Fruit fly (Drosophila melanogaster) whole organism, embryonic: ENCODE results near the gene rhea.
A peak's percentile ranks its signal among the peaks of the same experiment; 100 is the strongest.

Experiments
- Adf1 ChIP-seq: fragments of 200-800 bp; sonication (Bioruptor generic); IDR thresholded peaks from 2 replicates; pipeline ENCODE4 v1.3.6; 2022; ENCODE audit warnings: missing biosample characterization, missing genetic modification characterization
- Atf3 ChIP-seq: fragments of 200-800 bp; sonication (Bioruptor generic); optimal IDR thresholded peaks from 3 replicates; lab custom pipeline; 2016; ENCODE audit warnings: missing biosample characterization, missing genetic modification characterization
- Bteb2 ChIP-seq: fragments of 200-800 bp; sonication (Bioruptor generic); optimal IDR thresholded peaks from 2 replicates; lab custom pipeline; 2016; ENCODE audit warnings: missing biosample characterization, missing genetic modification characterization
- CG10543 ChIP-seq: fragments of 200-800 bp; sonication (Bioruptor generic); optimal IDR thresholded peaks from 3 replicates; lab custom pipeline; 2017; ENCODE audit warnings: missing biosample characterization, mild to moderate bottlenecking, missing genetic modification characterization, moderate library complexity
- CG11504 ChIP-seq: fragments of 200-800 bp; sonication (Bioruptor generic); optimal IDR thresholded peaks from 3 replicates; lab custom pipeline; 2019; ENCODE audit warnings: missing biosample characterization, mild to moderate bottlenecking, missing genetic modification characterization, moderate library complexity
- CG12236 ChIP-seq: fragments of 200-800 bp; sonication (Bioruptor generic); optimal IDR thresholded peaks from 2 replicates; lab custom pipeline; 2016; ENCODE audit warnings: missing biosample characterization, missing genetic modification characterization
- CG12659 ChIP-seq: fragments of 200-800 bp; sonication (Bioruptor generic); optimal IDR thresholded peaks from 3 replicates; lab custom pipeline; 2017; ENCODE audit warnings: mild to moderate bottlenecking, missing biosample characterization, missing genetic modification reagents, missing genetic modification characterization
- CG12744 ChIP-seq: fragments of 200-800 bp; sonication (Bioruptor generic); optimal IDR thresholded peaks from 2 replicates; lab custom pipeline; 2016; ENCODE audit warnings: missing biosample characterization, missing genetic modification characterization
- CG14860 ChIP-seq: fragments of 200-800 bp; sonication (Bioruptor generic); IDR thresholded peaks from 3 replicates; pipeline ENCODE4 v1.3.6; 2022; ENCODE audit warnings: missing biosample characterization, missing genetic modification characterization; ENCODE audit not compliant: partially characterized antibody
- CG1603 ChIP-seq: fragments of 200-800 bp; sonication (Bioruptor generic); optimal IDR thresholded peaks from 2 replicates; lab custom pipeline; 2019; ENCODE audit warnings: missing biosample characterization, mild to moderate bottlenecking, missing genetic modification characterization, moderate library complexity
- CG1792 ChIP-seq: fragments of 200-800 bp; sonication (Bioruptor generic); optimal IDR thresholded peaks from 2 replicates; lab custom pipeline; 2016; ENCODE audit warnings: missing biosample characterization, missing genetic modification characterization
- CG32772 ChIP-seq: fragments of 200-800 bp; sonication (Bioruptor generic); IDR thresholded peaks from 2 replicates; pipeline ENCODE4 v1.3.6; 2022; ENCODE audit warnings: missing biosample characterization, missing genetic modification characterization
- CG42726 ChIP-seq: fragments of 200-800 bp; sonication (Bioruptor generic); IDR thresholded peaks from 2 replicates; pipeline ENCODE4 v1.3.6; 2022; ENCODE audit warnings: missing biosample characterization, missing genetic modification characterization; ENCODE audit not compliant: partially characterized antibody
- Chrac-16 ChIP-seq: fragments of 200-800 bp; sonication (Bioruptor generic); optimal IDR thresholded peaks from 3 replicates; lab custom pipeline; 2016; ENCODE audit warnings: missing biosample characterization, missing genetic modification characterization
- CkIIα-i1 ChIP-seq: fragments of 200-800 bp; sonication (Bioruptor generic); IDR thresholded peaks from 2 replicates; pipeline ENCODE4 v1.3.6; 2022; ENCODE audit warnings: missing biosample characterization, missing genetic modification characterization
- CoRest ChIP-seq: fragments of 200-800 bp; sonication (Bioruptor generic); optimal IDR thresholded peaks from 3 replicates; lab custom pipeline; 2018; ENCODE audit warnings: missing biosample characterization, mild to moderate bottlenecking, missing genetic modification characterization, moderate library complexity
- D ChIP-seq, 2 experiments: fragments of 200-800 bp in 1 of 2; fragments of >200 bp in 1 of 2; sonication (Bioruptor generic) in 1 of 2; optimal IDR thresholded peaks; 2 replicates in 1 of 2; 3 replicates in 1 of 2; lab custom pipeline; 2017; ENCODE audit warnings: mild to moderate bottlenecking in 1 of 2, missing biosample characterization in 1 of 2, missing genetic modification characterization in 1 of 2, missing genetic modification reagents in 1 of 2
- Dll ChIP-seq: fragments of 200-800 bp; sonication (Bioruptor generic); IDR thresholded peaks from 4 replicates; pipeline ENCODE4 v1.3.6; 2022; ENCODE audit warnings: missing biosample characterization, missing genetic modification characterization; ENCODE audit not compliant: partially characterized antibody
- Elba2 ChIP-seq: fragments of 200-800 bp; sonication (Bioruptor generic); optimal IDR thresholded peaks from 3 replicates; lab custom pipeline; 2016; ENCODE audit warnings: missing biosample characterization, missing genetic modification characterization
- Ets65A ChIP-seq: fragments of 200-800 bp; sonication (Bioruptor generic); peaks from one replicate; lab custom pipeline; 2016; ENCODE audit warnings: missing biosample characterization, missing genetic modification characterization
- Fer2 ChIP-seq: fragments of 200-800 bp; sonication (Bioruptor generic); optimal IDR thresholded peaks from 2 replicates; lab custom pipeline; 2018; ENCODE audit warnings: missing biosample characterization, mild to moderate bottlenecking, missing genetic modification characterization, moderate library complexity
- H2.0 ChIP-seq: fragments of 200-800 bp; sonication (Bioruptor generic); IDR thresholded peaks from 2 replicates; pipeline ENCODE4 v1.3.6; 2022; ENCODE audit warnings: missing biosample characterization, missing genetic modification characterization
- HLH4C ChIP-seq: fragments of 200-800 bp; sonication (Bioruptor generic); IDR thresholded peaks from 3 replicates; pipeline ENCODE4 v1.3.6; 2022; ENCODE audit warnings: missing biosample characterization, missing genetic modification characterization; ENCODE audit not compliant: partially characterized antibody
- Hmr ChIP-seq: fragments of 200-800 bp; sonication (Bioruptor generic); optimal IDR thresholded peaks from 3 replicates; lab custom pipeline; 2017; ENCODE audit warnings: mild to moderate bottlenecking, missing biosample characterization, missing genetic modification reagents, missing genetic modification characterization
- Hr3 ChIP-seq: fragments of 200-800 bp; sonication (Bioruptor generic); optimal IDR thresholded peaks from 3 replicates; lab custom pipeline; 2016; ENCODE audit warnings: missing biosample characterization, missing genetic modification characterization
- MESR4 ChIP-seq: fragments of 200-800 bp; sonication (Bioruptor generic); optimal IDR thresholded peaks from 2 replicates; lab custom pipeline; 2018; ENCODE audit warnings: missing biosample characterization, mild to moderate bottlenecking, missing genetic modification characterization, moderate library complexity
- MTF-1 ChIP-seq: fragments of 200-800 bp; sonication (Bioruptor generic); optimal IDR thresholded peaks from 2 replicates; lab custom pipeline; 2018; ENCODE audit warnings: missing biosample characterization, mild to moderate bottlenecking, missing genetic modification characterization, borderline replicate concordance
- Sry-β ChIP-seq: fragments of 200-800 bp; sonication (Bioruptor generic); optimal IDR thresholded peaks from 2 replicates; lab custom pipeline; 2018; ENCODE audit warnings: missing biosample characterization, mild to moderate bottlenecking, missing genetic modification characterization, moderate library complexity
- YL-1 ChIP-seq: fragments of 200-800 bp; sonication (Bioruptor generic); optimal IDR thresholded peaks from 3 replicates; lab custom pipeline; 2017; ENCODE audit warnings: missing biosample characterization, mild to moderate bottlenecking, missing genetic modification characterization
- chif ChIP-seq, 2 experiments: fragments of 200-800 bp; sonication (Bioruptor generic); optimal IDR thresholded peaks; 3 replicates each; lab custom pipeline; 2016; ENCODE audit warnings: missing biosample characterization in 2 of 2, missing genetic modification characterization in 2 of 2
- dimm ChIP-seq: fragments of 200-800 bp; sonication (Bioruptor generic); IDR thresholded peaks from 2 replicates; pipeline ENCODE4 v1.3.6; 2022; ENCODE audit warnings: missing biosample characterization, missing genetic modification characterization
- exex ChIP-seq: fragments of 200-800 bp; sonication (Bioruptor generic); optimal IDR thresholded peaks from 4 replicates; lab custom pipeline; 2018; ENCODE audit warnings: missing biosample characterization, mild to moderate bottlenecking, missing genetic modification characterization, moderate library complexity
- fd96Cb ChIP-seq: fragments of 200-800 bp; sonication (Bioruptor generic); optimal IDR thresholded peaks from 2 replicates; lab custom pipeline; 2018; ENCODE audit warnings: missing biosample characterization, mild to moderate bottlenecking, missing genetic modification characterization, moderate library complexity
- ftz-f1 ChIP-seq: fragments of 200-800 bp; sonication (Bioruptor generic); optimal IDR thresholded peaks from 2 replicates; lab custom pipeline; 2016; ENCODE audit warnings: missing biosample characterization, missing genetic modification characterization
- lilli ChIP-seq: fragments of 200-800 bp; sonication (Bioruptor generic); optimal IDR thresholded peaks from 3 replicates; lab custom pipeline; 2016; ENCODE audit warnings: missing biosample characterization, missing genetic modification characterization
- mld ChIP-seq: fragments of 200-800 bp; sonication (Bioruptor generic); IDR thresholded peaks from 3 replicates; pipeline ENCODE4 v1.3.6; 2022; ENCODE audit warnings: missing biosample characterization, missing genetic modification characterization; ENCODE audit not compliant: partially characterized antibody
- phol ChIP-seq: fragments of 200-800 bp; sonication (Bioruptor generic); optimal IDR thresholded peaks from 3 replicates; lab custom pipeline; 2018; ENCODE audit warnings: missing biosample characterization, mild to moderate bottlenecking, missing genetic modification characterization, moderate library complexity
- pros ChIP-seq: fragments of 200-800 bp; sonication (Bioruptor generic); optimal IDR thresholded peaks from 3 replicates; lab custom pipeline; 2019; ENCODE audit warnings: missing biosample characterization, mild to moderate bottlenecking, missing genetic modification characterization, moderate library complexity
- psq ChIP-seq: fragments of 200-800 bp; sonication (Bioruptor generic); optimal IDR thresholded peaks from 2 replicates; lab custom pipeline; 2017; ENCODE audit warnings: missing biosample characterization, missing genetic modification characterization
- sob ChIP-seq: fragments of 200-800 bp; sonication (Bioruptor generic); IDR thresholded peaks from 2 replicates; pipeline ENCODE4 v1.3.6; 2022; ENCODE audit warnings: missing biosample characterization, missing genetic modification characterization
- stwl ChIP-seq: fragments of 200-800 bp; sonication (Bioruptor generic); optimal IDR thresholded peaks from 3 replicates; lab custom pipeline; 2018; ENCODE audit warnings: missing biosample characterization, mild to moderate bottlenecking, missing genetic modification characterization, moderate library complexity
- tna ChIP-seq: fragments of 200-800 bp; sonication (Bioruptor generic); IDR thresholded peaks from 2 replicates; pipeline ENCODE4 v1.3.6; 2022; ENCODE audit warnings: missing biosample characterization, missing genetic modification characterization; ENCODE audit not compliant: partially characterized antibody
- ttk ChIP-seq: fragments of 200-800 bp; sonication (Bioruptor generic); IDR thresholded peaks from 2 replicates; pipeline ENCODE4 v2.1.2; 2022; ENCODE audit warnings: missing biosample characterization, missing genetic modification characterization
- unc-4 ChIP-seq: fragments of 200-800 bp; sonication (Bioruptor generic); IDR thresholded peaks from 2 replicates; pipeline ENCODE4 v1.3.6; 2022; ENCODE audit warnings: missing biosample characterization, missing genetic modification characterization; ENCODE audit not compliant: partially characterized antibody
- wdn ChIP-seq: fragments of 200-800 bp; sonication (Bioruptor generic); IDR thresholded peaks from 2 replicates; pipeline ENCODE4 v1.3.6; 2022; ENCODE audit warnings: missing biosample characterization, missing genetic modification characterization
- wek ChIP-seq: fragments of 200-800 bp; sonication (Bioruptor generic); optimal IDR thresholded peaks from 3 replicates; lab custom pipeline; 2018; ENCODE audit warnings: missing biosample characterization, mild to moderate bottlenecking, missing genetic modification characterization, moderate library complexity
- yki ChIP-seq: fragments of >200 bp; optimal IDR thresholded peaks from 3 replicates; lab custom pipeline; 2018
- z ChIP-seq: fragments of 200-800 bp; sonication (Bioruptor generic); IDR thresholded peaks from 3 replicates; pipeline ENCODE4 v1.3.6; 2022; ENCODE audit warnings: missing biosample characterization, missing genetic modification characterization

Gene rhea

DNA sequence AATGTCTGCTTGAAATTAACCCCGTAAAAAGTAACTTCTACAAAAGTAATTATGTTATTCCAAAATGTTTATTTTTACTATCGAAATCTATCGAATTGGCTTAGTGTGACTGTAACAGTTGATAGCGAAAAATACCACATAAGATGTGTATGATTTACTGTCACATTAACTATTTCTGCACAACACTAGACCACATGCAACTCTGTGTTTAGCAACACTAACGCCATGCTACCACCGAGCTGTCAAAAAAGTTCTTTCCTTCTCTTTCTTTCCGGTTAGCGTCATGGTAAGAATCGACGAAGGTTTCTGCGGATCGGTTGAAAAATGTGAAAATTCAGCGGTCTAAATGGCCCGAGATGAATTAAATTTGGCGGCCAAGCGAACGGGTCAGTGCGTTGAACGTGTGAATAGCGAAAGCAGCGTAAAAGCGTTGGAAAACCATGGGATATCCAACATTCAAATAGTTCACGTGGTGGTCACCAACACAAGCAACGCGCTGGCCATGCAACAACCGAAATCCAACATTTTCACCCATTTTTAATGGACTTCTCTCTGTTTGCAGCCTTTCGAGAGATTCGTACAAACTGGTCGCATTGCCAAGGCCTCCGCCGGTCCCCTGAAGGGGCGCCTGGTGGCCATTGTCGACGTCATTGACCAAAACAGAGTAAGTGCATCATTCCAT, 56.1 kb downstream of the rhea start, which contains the start of the genes Nelf-E and RpL14 (continued):
- 0 out of 2 replicates have a peak, but pooled peaks have one; percentile 57 for TF ChIP-seq CG42726
- peak; percentile 100 for TF ChIP-seq MESR4 (GFP tag; lab: Kevin White, UChicago)
- TF ChIP-seq yki = no peak
- peak; percentile 81 for TF ChIP-seq psq (GFP tag; lab: Kevin White, UChicago)
- TF ChIP-seq Hr3 (GFP tag; lab: Kevin White, UChicago) = peak; percentile 85
- TF ChIP-seq Elba2 (GFP tag; lab: Kevin White, UChicago) = no peak
- peak; percentile 100 for TF ChIP-seq YL-1
- 0 out of 2 replicates have a peak, but pooled peaks have one; percentile 29 for TF ChIP-seq CkIIα-i1 (GFP tag; lab: Robert Waterston, UW)
- TF ChIP-seq sob (GFP tag; lab: Robert Waterston, UW) = peak; percentile 98
- TF ChIP-seq CG32772 (GFP tag; lab: Robert Waterston, UW) = peak; percentile 87
- TF ChIP-seq D (optimal IDR thresholded peaks at IDR 0.05; lab: Kevin White, UChicago) = peak; percentile 37
- TF ChIP-seq D (GFP tag; optimal IDR thresholded peaks at IDR 0.05; lab: Kevin White, UChicago) = peak; percentile 90
- peak; percentile 89 for TF ChIP-seq wdn (GFP tag; lab: Robert Waterston, UW)
- TF ChIP-seq Adf1 (GFP tag; lab: Robert Waterston, UW) = peak; percentile 83
- TF ChIP-seq tna (GFP tag; lab: Robert Waterston, UW) = no peak
- TF ChIP-seq stwl (tag; lab: Kevin White, UChicago) = peak; percentile 98
- peak; percentile 62 for TF ChIP-seq unc-4 (GFP tag; lab: Robert Waterston, UW)
- TF ChIP-seq lilli = peak; percentile 91
- TF ChIP-seq MTF-1 (GFP tag; lab: Kevin White, UChicago) = peak; percentile 98
- TF ChIP-seq CG1603 (tag; lab: Kevin White, UChicago) = peak; percentile 98
- TF ChIP-seq Ets65A (GFP tag; lab: Kevin White, UChicago) = peak; percentile 100
- peak; percentile 65 for TF ChIP-seq HLH4C (GFP tag; lab: Robert Waterston, UW)
- peak; percentile 99 for TF ChIP-seq CG12659 (GFP tag; lab: Kevin White, UChicago)
- TF ChIP-seq Chrac-16 (GFP tag; lab: Kevin White, UChicago) = peak; percentile 80
- peak; percentile 95 for TF ChIP-seq Atf3 (GFP tag; lab: Kevin White, UChicago)
- TF ChIP-seq fd96Cb (tag; lab: Kevin White, UChicago) = peak; percentile 79
- TF ChIP-seq chif (GFP tag; optimal IDR thresholded peaks at IDR 0.05; lab: Kevin White, UChicago) = peak; percentile 88 to 96
- TF ChIP-seq CG12236 (GFP tag; lab: Kevin White, UChicago) = peak; percentile 90
- peak; percentile 93 for TF ChIP-seq wek (GFP tag; lab: Kevin White, UChicago)
- peak; percentile 96 for TF ChIP-seq Bteb2 (GFP tag; lab: Kevin White, UChicago)
- TF ChIP-seq mld (GFP tag; lab: Robert Waterston, UW) = no peak
- TF ChIP-seq Fer2 (tag; lab: Kevin White, UChicago) = peak; percentile 90
- peak; percentile 72 for TF ChIP-seq Sry-β
- peak; percentile 88 for TF ChIP-seq H2.0
- peak; percentile 42; the same call in 1 of the 4 replicates for TF ChIP-seq Dll (GFP tag; lab: Robert Waterston, UW)
- TF ChIP-seq z (GFP tag; lab: Robert Waterston, UW) = peak; percentile 68; the same call in 2 of the 3 replicates
- peak; percentile 85 for TF ChIP-seq dimm
- TF ChIP-seq Hmr (GFP tag; lab: Kevin White, UChicago) = peak; percentile 98
- peak; percentile 90 for TF ChIP-seq ttk (GFP tag; lab: Robert Waterston, UW)
- peak; percentile 87 for TF ChIP-seq CoRest (tag; lab: Kevin White, UChicago)
- TF ChIP-seq CG1792 = peak; percentile 96
- peak; percentile 89 for TF ChIP-seq CG12744
- 0 out of 3 replicates have a peak, but pooled peaks have one; percentile 20 for TF ChIP-seq CG14860 (GFP tag; lab: Robert Waterston, UW)
- peak; percentile 38 for TF ChIP-seq pros (GFP tag; lab: Kevin White, UChicago)
- peak; percentile 89 for TF ChIP-seq ftz-f1 (GFP tag; lab: Kevin White, UChicago)
- peak; percentile 77 for TF ChIP-seq exex (tag; lab: Kevin White, UChicago)
- TF ChIP-seq CG10543 (GFP tag; lab: Kevin White, UChicago) = peak; percentile 97
- peak; percentile 100 for TF ChIP-seq phol
- peak; percentile 89 for TF ChIP-seq CG11504 (tag; lab: Kevin White, UChicago)
